Worm (Caenorhabditis elegans) whole organism, L1 larva: ENCODE results near the gene ptr-24.

Experiments used
- aha-1 ChIP-seq: fragments of 150-350 bp; optimal IDR thresholded peaks from 2 replicates; lab custom pipeline; 2014; ENCODE audit warnings: missing biosample characterization, missing genetic modification characterization
- ceh-82 ChIP-seq, 3 experiments: fragments of 150-350 bp in 1 of 3; sonication (generic microtip) in 2 of 3; optimal IDR thresholded peaks; 2 replicates each; lab custom pipeline; 2014 to 2017; ENCODE audit warnings: missing biosample characterization in 3 of 3, missing genetic modification characterization in 3 of 3
- dpl-1 ChIP-seq, 3 experiments: fragments of 150-350 bp in 2 of 3; sonication (generic microtip) in 1 of 3; optimal IDR thresholded peaks; 2 replicates each; lab custom pipeline; 2014 to 2017; ENCODE audit warnings: missing biosample characterization in 3 of 3, missing genetic modification characterization in 3 of 3, missing genetic modification reagents in 3 of 3
- fkh-10 ChIP-seq: sonication (generic microtip); optimal IDR thresholded peaks from 2 replicates; lab custom pipeline; 2017; ENCODE audit warnings: missing biosample characterization, missing genetic modification reagents, missing genetic modification characterization
- lin-15B ChIP-seq: fragments of 150-350 bp; sonication (generic microtip); optimal IDR thresholded peaks from 3 replicates; lab custom pipeline; 2014; ENCODE audit warnings: missing biosample characterization, missing genetic modification characterization
- nhr-12 ChIP-seq: sonication (generic microtip); optimal IDR thresholded peaks from 2 replicates; lab custom pipeline; 2017; ENCODE audit warnings: missing biosample characterization, missing genetic modification characterization
- nhr-19 ChIP-seq: fragments of 200-800 bp; sonication (Bioruptor generic); conservative IDR thresholded peaks from 2 replicates; pipeline ENCODE4 v1.3.6; 2022; ENCODE audit warnings: missing genetic modification characterization, missing compliant biosample characterization
- nhr-28 ChIP-seq: fragments of 150-350 bp; optimal IDR thresholded peaks from 2 replicates; lab custom pipeline; 2014; ENCODE audit warnings: missing biosample characterization, missing genetic modification characterization
- pag-3 ChIP-seq: sonication (generic microtip); optimal IDR thresholded peaks from 2 replicates; lab custom pipeline; 2017; ENCODE audit warnings: missing genetic modification characterization, mild to moderate bottlenecking, missing compliant biosample characterization, antibody characterized with exemption, borderline replicate concordance; ENCODE audit not compliant: insufficient read depth
- pax-3 ChIP-seq: fragments of 200-800 bp; sonication (Bioruptor generic); optimal IDR thresholded peaks from 2 replicates; lab custom pipeline; 2018; ENCODE audit warnings: mild to moderate bottlenecking, missing genetic modification characterization, moderate library complexity, missing compliant biosample characterization
- unc-130 ChIP-seq: fragments of 150-350 bp; optimal IDR thresholded peaks from 2 replicates; lab custom pipeline; 2017; ENCODE audit warnings: missing biosample characterization, missing genetic modification characterization, inconsistent platforms
- zag-1 ChIP-seq: fragments of 150-350 bp; optimal IDR thresholded peaks from 2 replicates; lab custom pipeline; 2014; ENCODE audit warnings: missing biosample characterization, missing genetic modification characterization
- ztf-11 ChIP-seq, 2 experiments: sonication (generic microtip); optimal IDR thresholded peaks; 2 replicates each; lab custom pipeline; 2016 to 2017; ENCODE audit warnings: missing genetic modification characterization in 2 of 2, missing biosample characterization in 1 of 2, missing compliant biosample characterization in 1 of 2

DNA sequence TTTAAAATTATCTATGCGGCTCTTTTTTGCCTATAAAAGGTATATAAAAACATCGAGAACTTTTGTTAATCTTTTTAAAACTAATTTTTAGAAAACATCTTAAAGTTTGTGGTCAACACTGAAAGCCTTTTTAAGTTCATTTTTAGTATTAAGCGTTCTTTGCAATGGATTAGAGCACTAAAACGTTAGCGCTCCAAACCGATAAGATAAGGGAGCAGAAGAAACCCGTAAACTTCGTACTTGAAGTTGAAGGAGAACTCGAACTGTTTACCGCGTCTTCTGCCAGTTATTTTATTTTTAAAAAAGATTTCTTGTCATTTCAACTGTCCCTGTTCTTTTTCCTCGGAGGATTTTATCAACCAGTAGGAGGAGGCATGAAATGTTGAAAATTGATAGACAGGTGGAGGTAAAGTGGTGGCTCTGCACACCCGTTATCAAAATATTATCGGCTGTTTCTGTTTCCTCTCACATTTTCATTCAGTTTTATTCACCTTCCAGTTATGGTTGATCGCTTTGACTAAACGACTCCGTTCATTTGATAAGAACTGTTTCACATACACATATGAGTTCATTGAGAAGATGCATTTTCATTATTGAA is 1.3 kb downstream of the ptr-24 start:
- TF ChIP-seq aha-1: no peak
- no peak for TF ChIP-seq ceh-82 (tag; optimal IDR thresholded peaks at IDR 0.05; lab: Kevin White, UChicago)
- TF ChIP-seq lin-15B (tag; lab: Kevin White, UChicago): no peak
- no peak for TF ChIP-seq nhr-19
- TF ChIP-seq dpl-1 (GFP tag; optimal IDR thresholded peaks at IDR 0.05; lab: Kevin White, UChicago): no peak
- TF ChIP-seq ztf-11 (tag; optimal IDR thresholded peaks at IDR 0.05; lab: Kevin White, UChicago): no peak
- TF ChIP-seq pax-3 (tag; lab: Kevin White, UChicago): no peak
- no peak for TF ChIP-seq zag-1 (tag; lab: Kevin White, UChicago)
- TF ChIP-seq nhr-12 (tag; lab: Kevin White, UChicago): no peak
- no peak for TF ChIP-seq unc-130
- no peak for TF ChIP-seq pag-3
- TF ChIP-seq fkh-10: no peak
- TF ChIP-seq nhr-28 (tag; lab: Kevin White, UChicago): no peak
